Worm (Caenorhabditis elegans): ENCODE measurements around the gene C28H8.7.

C28H8.7 gene

DNA sequence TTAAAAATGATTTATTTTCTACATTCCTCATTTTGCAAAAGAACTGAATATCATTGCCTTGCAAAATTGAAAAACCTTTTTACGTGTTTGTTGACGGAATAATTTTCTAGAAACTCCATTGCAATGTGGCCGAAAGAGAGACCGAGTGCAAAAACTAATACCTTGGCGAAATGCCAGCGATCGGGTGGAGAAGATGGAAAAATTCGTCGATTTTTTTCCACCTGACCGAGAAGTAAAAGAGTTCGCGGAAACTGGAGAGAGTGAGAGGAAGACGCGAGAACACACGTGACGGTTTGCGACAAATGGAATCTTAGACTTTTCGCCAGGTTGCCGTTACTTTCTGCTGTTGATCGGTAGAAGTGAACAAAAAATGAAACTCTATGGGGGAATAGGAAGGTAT, 45.1 kb downstream of the C28H8.7 start (continued):
- TF ChIP-seq egl-27 (tag; optimal IDR thresholded peaks at IDR 0.05) = no peak
- no peak for TF ChIP-seq ets-5 (GFP tag; IDR thresholded peaks at IDR 0.05)
- TF ChIP-seq ceh-88 (GFP tag; IDR thresholded peaks at IDR 0.05) = no peak
- TF ChIP-seq skn-1 (tag; optimal IDR thresholded peaks at IDR 0.05) = peak; percentile 33
- TF ChIP-seq nhr-28 (tag; optimal IDR thresholded peaks at IDR 0.05) = no peak
- TF ChIP-seq ztf-4 (tag; optimal IDR thresholded peaks at IDR 0.05) = no peak
- peak; percentile 33 for TF ChIP-seq ama-1 (optimal IDR thresholded peaks at IDR 0.05)
- peak in 1 of 3 experiments; percentile 20 for TF ChIP-seq ceh-82 (tag; optimal IDR thresholded peaks at IDR 0.05)
- no peak for TF ChIP-seq irx-1 (tag; optimal IDR thresholded peaks at IDR 0.05)
- no peak for TF ChIP-seq fkh-10 (GFP tag; optimal IDR thresholded peaks at IDR 0.05)
- no peak for TF ChIP-seq Y116A8C.19 (tag; optimal IDR thresholded peaks at IDR 0.05; ENCODE audit: borderline replicate concordance)
- TF ChIP-seq xbp-1 (tag; optimal IDR thresholded peaks at IDR 0.05) = peak; percentile 7
- TF ChIP-seq nhr-19 (GFP tag; conservative IDR thresholded peaks at IDR 0.05) = peak; percentile 58
- TF ChIP-seq tbx-2 (tag; optimal IDR thresholded peaks at IDR 0.05) = peak; percentile 46
- peak; percentile 52 for TF ChIP-seq mep-1 (tag; optimal IDR thresholded peaks at IDR 0.05)
- peak; percentile 44 for TF ChIP-seq C16A3.4 (tag; optimal IDR thresholded peaks at IDR 0.05)
- no peak for TF ChIP-seq unc-86 (tag; optimal IDR thresholded peaks at IDR 0.05)
- peak in 1 of 2 experiments; percentile 74 for TF ChIP-seq lsy-2 (tag; optimal IDR thresholded peaks at IDR 0.05)
- no peak for TF ChIP-seq nhr-84 (tag; optimal IDR thresholded peaks at IDR 0.05)
- no peak for TF ChIP-seq ztf-11 (tag; optimal IDR thresholded peaks at IDR 0.05)

DNA sequence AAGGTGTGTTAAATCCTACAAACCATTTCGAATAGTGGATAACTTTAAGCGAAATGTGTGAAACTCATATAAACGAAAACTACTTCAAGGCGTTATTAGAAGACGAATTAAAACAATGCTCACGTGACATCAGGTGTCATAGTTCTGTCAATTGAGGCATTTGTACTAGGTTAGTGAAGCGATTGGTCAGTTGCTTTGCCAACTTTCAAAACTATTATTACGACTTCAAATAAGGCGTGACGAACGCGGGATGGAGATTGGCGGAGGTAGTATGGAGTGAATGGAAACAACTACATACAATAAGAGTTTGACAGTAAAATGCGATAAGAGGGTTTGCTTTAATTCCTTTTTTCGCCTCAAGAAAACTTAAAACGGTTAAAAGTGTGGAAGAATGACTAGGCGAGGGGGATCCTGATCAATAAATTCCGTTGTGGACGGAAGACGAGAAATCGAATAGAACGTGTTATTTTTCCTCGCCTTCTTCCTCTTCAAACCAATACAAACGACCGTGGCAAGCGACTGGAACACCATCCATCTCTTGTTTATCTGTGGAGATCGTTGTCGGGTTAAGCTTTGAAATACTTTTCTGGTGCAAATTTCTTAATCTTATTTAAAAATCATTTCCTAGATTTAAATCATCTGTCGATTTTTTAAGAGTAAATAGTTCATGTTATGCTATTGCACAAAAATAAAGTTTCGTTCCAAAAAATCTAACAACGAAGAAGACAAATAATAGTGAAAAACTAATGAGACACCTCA, 45.8 kb downstream of the C28H8.7 start:
- TF ChIP-seq efl-1 (optimal IDR thresholded peaks at IDR 0.05) (no peak), efl-1 (GFP tag; optimal IDR thresholded peaks at IDR 0.05 in 1 of 2) (peak in 1 of 2 experiments; percentile 89), fos-1 (tag; optimal IDR thresholded peaks at IDR 0.05) (no peak), lin-35 (GFP tag; optimal IDR thresholded peaks at IDR 0.05) (peak in 1 of 2 experiments; percentile 40)

ce11 chrIII:5840277-5840676, 46.5 kb downstream of the C28H8.7 start:
- TF ChIP-seq pqm-1 (tag; optimal IDR thresholded peaks at IDR 0.05) (peak; percentile 72), aha-1 (tag; optimal IDR thresholded peaks at IDR 0.05) (no peak), nhr-71 (tag; optimal IDR thresholded peaks at IDR 0.05) (peak; percentile 6), fkh-10 (GFP tag; optimal IDR thresholded peaks at IDR 0.05) (no peak), elt-2 (tag; optimal IDR thresholded peaks at IDR 0.05) (peak; percentile 11), nhr-47 (tag; optimal IDR thresholded peaks at IDR 0.05) (peak; percentile 23), unc-130 (tag; optimal IDR thresholded peaks at IDR 0.05) (no peak), lin-14 (GFP tag; optimal IDR thresholded peaks at IDR 0.05) (peak; percentile 7), zag-1 (tag; optimal IDR thresholded peaks at IDR 0.05) (no peak), egl-13 (tag; optimal IDR thresholded peaks at IDR 0.05) (peak; percentile 11), alr-1 (tag; optimal IDR thresholded peaks at IDR 0.05; ENCODE audit: borderline replicate concordance) (no peak), sptf-1 (tag; optimal IDR thresholded peaks at IDR 0.05) (no peak), ztf-11 (tag; optimal IDR thresholded peaks at IDR 0.05) (no peak), vab-15 (tag; optimal IDR thresholded peaks at IDR 0.05) (no peak), grh-1 (GFP tag; IDR thresholded peaks at IDR 0.05) (no peak), pax-3 (tag; optimal IDR thresholded peaks at IDR 0.05) (peak; percentile 20), jun-1 (tag; optimal IDR thresholded peaks at IDR 0.05) (peak; percentile 16), ama-1 (optimal IDR thresholded peaks at IDR 0.05) (peak; percentile 13), fkh-8 (tag; optimal IDR thresholded peaks at IDR 0.05) (peak; percentile 16), xbp-1 (tag; optimal IDR thresholded peaks at IDR 0.05) (no peak), lsy-2 (tag; optimal IDR thresholded peaks at IDR 0.05) (peak in 1 of 2 experiments; percentile 11), ceh-82 (tag; optimal IDR thresholded peaks at IDR 0.05) (no peak), dpl-1 (GFP tag; optimal IDR thresholded peaks at IDR 0.05) (peak in 1 of 3 experiments; percentile 3), C16A3.4 (tag; optimal IDR thresholded peaks at IDR 0.05) (no peak)
